Worm (Caenorhabditis elegans): ENCODE measurements around the gene hrg-9.

Gene hrg-9

DNA sequence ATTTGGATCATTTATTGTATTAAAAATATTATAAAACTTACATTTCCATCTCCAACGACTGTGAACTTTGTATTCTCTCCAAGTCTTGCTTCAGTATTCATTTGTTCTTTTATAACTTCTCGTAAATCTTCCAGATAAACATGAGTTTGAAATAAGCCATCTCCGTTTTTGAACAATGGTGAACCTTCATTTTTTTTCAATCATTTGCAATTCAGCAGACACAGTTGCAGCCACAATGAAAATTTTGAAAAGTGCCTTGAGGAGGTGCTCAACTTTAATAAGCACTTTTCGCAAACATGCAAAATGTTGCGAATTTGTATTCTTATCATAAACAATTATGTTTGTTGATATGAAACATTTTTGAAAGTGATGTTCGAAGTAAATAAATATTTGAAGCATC lies 18.9 kb downstream of the hrg-9 start, which contains the start of gene T16G1.3:
T16G1.3 (minus strand) TSS at position 101 of the 400 bp plus-strand sequence.
- TF ChIP-seq him-1 (tag; optimal IDR thresholded peaks at IDR 0.05) = no peak

DNA sequence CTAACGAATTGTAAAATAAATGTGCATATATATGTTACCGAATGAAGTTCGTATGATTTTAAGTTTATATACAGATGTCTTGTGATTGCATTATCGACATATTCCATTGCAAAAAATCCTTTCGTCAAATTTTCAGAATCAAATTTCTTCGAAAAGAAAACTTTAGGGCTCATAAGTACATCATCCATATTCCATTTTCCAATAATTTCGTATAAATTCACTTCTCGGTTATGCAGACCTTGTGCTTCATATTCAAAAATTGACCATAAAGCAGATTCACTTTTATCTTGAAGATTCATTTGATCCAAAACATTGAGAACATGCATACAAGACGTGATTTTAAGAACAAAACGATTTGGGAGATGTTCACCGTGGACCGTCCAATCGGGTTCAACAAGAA lies 19.7 kb downstream of the hrg-9 start:
- TF ChIP-seq W03F9.2 (tag; optimal IDR thresholded peaks at IDR 0.05) (no peak), dao-5 (tag; optimal IDR thresholded peaks at IDR 0.05) (no peak), him-1 (tag; optimal IDR thresholded peaks at IDR 0.05) (no peak)

DNA sequence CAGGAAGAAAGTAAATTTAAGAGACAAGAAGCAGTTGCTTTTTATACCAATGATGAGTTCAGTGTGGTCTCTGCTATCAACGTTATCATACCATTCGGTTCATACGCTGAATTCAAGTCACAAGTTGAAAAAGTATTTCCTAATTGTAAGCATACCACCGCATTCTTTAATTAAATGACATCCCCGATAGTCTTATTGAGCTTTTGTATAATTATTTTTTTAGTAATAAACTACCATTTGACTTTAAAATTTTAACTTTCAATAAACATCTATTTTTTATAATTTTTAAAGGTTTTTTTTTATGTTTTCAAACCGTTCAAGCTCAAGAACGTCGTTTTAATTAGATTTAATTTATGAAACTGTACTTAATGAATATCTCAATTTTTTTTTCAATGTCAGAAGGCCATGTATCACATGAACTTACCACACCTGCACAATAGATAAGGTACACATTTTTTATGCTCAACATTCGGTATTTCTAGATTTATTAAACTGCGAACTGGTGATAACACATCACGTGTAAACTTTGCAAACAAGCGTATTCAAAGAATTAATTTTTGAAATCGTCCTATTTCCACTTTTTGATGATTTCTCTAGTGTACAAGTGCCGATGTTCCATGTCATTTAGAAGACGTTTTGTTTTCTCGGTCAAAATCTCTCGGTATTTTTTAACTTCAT lies 21.2 kb downstream of the hrg-9 start, which contains the start of gene T16G1.4:
T16G1.4 (minus strand) TSS at position 51 of the 678 bp plus-strand sequence.
- TF ChIP-seq dao-5 (tag; optimal IDR thresholded peaks at IDR 0.05) (no peak), W03F9.2 (tag; optimal IDR thresholded peaks at IDR 0.05) (no peak), him-1 (tag; optimal IDR thresholded peaks at IDR 0.05) (no peak)

DNA sequence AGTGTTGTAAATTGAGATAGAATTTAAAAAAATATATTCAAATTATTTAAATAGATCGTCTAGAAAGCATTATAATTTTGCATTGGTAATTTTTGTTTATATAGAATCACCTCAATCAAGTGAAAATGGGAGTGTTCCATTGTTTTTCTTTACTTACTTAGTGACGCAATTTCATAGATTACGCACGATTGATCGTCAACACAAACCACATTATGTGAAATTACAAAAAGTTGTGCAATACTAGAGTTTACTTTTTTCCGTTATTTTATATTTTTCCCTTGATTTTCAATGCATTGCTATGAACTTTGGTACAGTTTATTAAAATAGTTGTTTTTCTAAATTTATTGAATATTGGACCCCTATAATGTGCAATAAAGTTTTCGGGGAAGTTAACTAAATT lies 23.7 kb downstream of the hrg-9 start, which contains the start of gene T16G1.5:
T16G1.5 (minus strand) TSS at position 119 of the 400 bp plus-strand sequence.
- no peak for TF ChIP-seq W03F9.2 (tag; optimal IDR thresholded peaks at IDR 0.05)
- no peak for TF ChIP-seq him-1 (tag; optimal IDR thresholded peaks at IDR 0.05)
- no peak for TF ChIP-seq dao-5 (tag; optimal IDR thresholded peaks at IDR 0.05)

DNA sequence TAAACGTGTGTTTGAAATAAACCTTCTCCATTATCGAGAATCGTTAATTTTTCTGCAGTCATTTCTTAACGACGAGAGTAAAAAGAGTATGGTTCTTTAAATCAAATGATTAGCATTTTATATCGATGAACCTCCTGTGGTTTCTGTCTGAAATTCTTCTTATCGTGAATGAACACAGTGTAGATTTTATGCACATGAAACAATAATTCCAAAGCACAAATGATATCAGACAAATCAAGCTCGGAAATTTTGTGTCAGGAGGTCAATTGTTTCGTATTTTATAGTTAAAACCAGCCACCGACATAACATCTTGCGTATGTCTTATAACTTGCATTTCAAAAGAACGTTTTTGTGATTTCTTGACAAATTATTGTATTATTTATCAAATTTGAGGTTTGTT lies 26.0 kb downstream of the hrg-9 start, which contains the start of gene T16G1.6:
T16G1.6 (minus strand) TSS at position 77 of the 400 bp plus-strand sequence.
- no peak for TF ChIP-seq W03F9.2 (tag; optimal IDR thresholded peaks at IDR 0.05)
- TF ChIP-seq him-1 (tag; optimal IDR thresholded peaks at IDR 0.05) = no peak
- TF ChIP-seq dao-5 (tag; optimal IDR thresholded peaks at IDR 0.05) = no peak

DNA sequence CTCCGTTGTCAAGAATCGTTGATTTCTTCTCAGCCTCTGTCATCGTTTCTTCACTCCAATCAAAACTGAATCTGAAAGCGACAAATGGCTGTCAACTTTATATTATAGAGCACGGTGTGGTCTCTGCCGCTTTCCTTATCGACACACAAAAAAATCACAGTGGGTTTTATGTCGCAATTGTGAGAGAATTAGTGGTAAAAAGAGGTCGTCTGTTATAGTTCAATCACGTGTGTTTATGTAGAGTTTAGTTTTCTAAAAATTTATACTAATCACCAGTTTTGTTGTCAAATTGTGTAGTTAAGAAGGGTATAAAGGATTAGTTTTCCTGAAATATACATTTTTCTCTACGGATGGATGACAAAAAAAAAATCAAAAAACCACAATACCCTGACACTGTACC lies 28.2 kb downstream of the hrg-9 start, which contains the start of gene T16G1.7:
T16G1.7 (minus strand) TSS at position 137 of the 400 bp plus-strand sequence.
- TF ChIP-seq him-1 (tag; optimal IDR thresholded peaks at IDR 0.05) = no peak
- no peak for TF ChIP-seq W03F9.2 (tag; optimal IDR thresholded peaks at IDR 0.05)
- no peak for TF ChIP-seq dao-5 (tag; optimal IDR thresholded peaks at IDR 0.05)

DNA sequence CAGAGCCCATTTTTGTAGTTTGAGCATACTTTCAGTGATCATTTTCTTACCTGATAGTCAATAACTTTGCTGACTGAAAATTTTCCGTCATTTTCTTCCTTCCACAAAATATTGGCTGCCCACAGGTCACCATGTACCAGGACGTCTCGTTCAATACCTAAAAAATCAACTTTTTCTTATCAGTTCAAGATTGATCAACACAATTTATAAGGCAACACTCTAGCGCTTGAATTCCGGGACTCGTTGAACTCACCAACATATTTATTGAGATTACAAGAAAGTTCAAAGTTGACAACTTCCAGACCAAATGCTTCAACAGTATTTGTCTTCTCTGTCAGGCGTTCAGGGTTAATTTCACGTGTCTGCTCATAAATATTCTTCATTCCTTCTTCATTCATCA lies 29.5 kb downstream of the hrg-9 start:
- no peak for TF ChIP-seq W03F9.2 (tag; optimal IDR thresholded peaks at IDR 0.05)
- no peak for TF ChIP-seq him-1 (tag; optimal IDR thresholded peaks at IDR 0.05)
- no peak for TF ChIP-seq dao-5 (tag; optimal IDR thresholded peaks at IDR 0.05)

DNA sequence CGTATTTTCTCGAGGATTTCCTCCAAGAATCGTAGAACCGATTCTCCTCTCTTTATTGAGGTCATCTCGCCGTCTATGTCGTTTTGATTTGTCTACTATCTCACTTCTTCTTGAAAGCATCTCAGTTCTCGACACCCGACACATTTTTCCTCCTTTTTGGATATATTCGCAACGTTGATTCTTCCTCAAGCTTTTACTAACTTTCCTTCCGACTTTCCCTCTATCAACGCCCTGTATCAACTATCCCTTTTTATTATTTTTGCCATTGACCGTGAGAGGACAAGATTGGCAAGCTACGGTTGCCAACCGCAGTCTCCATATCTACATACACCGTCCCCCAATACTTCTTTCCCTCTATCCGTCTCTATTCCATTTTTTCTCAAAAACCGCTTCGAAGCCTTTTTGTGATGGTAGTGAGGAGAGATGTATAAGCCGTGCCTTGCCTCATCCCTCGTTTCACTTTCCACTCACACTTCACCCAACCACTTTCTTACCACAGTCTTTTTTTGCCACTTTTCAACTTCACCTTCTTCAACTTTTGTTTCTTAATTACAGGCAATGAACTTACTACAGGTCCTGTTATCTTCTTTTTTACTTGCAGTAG lies 34.1 kb downstream of the hrg-9 start, which contains the start of gene T16G1.2:
T16G1.2 (plus strand) TSS at position 554 of the 604 bp plus-strand sequence.
- TF ChIP-seq him-1 (tag; optimal IDR thresholded peaks at IDR 0.05) (no peak), dao-5 (tag; optimal IDR thresholded peaks at IDR 0.05) (no peak)

DNA sequence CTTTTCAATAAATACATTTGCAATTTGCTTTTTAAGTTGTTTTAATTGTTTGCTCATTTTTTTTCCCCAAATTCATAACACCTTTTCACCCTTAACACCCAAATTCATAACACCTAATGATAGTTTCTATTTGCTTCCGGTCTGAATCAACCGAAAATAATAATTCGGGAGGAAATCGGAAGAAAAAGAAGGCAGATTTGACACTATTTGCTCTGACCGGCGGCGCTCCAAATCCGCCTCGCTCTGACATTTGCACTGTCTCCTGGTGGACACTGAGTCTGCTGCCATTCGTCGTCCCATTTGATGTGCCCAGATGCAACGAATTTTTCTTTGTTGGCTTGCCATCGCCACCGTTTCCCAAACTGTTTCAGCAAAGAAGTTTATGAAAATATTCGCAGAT lies 39.0 kb downstream of the hrg-9 start, which contains the start of gene pqn-67:
pqn-67 (plus strand) TSS at position 301 of the 400 bp plus-strand sequence.
- TF ChIP-seq W03F9.2 (tag; optimal IDR thresholded peaks at IDR 0.05) (no peak), dao-5 (tag; optimal IDR thresholded peaks at IDR 0.05) (no peak), him-1 (tag; optimal IDR thresholded peaks at IDR 0.05) (no peak)

DNA sequence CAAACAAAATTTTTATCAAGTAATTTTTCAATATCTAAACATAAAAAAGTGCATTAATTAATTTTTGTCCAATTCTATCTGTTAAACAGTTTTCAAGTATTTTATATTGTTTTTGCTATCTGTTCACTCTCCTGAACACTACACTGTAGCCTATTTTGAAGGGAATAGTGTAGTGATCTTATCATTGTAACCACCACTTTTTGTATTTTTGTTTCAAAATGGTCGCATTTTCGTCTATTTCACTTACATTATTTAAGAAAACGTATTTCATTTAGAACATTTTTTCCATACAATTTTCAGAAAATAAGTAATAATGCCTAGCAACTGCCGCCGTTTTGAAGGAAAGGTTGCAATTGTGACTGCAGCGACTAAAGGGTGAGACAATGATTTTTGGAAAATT lies 40.8 kb downstream of the hrg-9 start, which contains the start of gene dhrs-4:
dhrs-4 (plus strand) TSS at position 301 of the 400 bp plus-strand sequence.
- TF ChIP-seq W03F9.2 (tag; optimal IDR thresholded peaks at IDR 0.05) (no peak), him-1 (tag; optimal IDR thresholded peaks at IDR 0.05) (no peak), dao-5 (tag; optimal IDR thresholded peaks at IDR 0.05) (no peak)

DNA sequence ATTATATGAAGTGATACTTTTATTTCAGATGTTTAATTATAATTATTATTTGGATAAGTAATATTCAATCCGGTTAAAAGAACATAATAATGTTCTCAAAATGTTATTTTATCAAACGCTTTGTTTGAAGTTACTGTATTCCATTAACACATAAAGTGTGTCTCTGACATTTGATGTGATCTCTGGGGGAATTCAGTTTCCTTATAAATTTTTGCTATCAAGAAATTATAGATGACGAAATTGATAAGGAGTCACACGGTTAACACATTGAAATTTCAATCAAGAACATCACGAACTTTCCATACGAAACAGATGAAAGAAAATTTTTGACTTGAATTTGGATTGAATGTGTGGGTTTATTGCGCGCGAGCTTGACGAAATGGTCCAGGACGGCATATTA lies 41.5 kb downstream of the hrg-9 start:
- no peak for TF ChIP-seq dao-5 (tag; optimal IDR thresholded peaks at IDR 0.05)
- no peak for TF ChIP-seq him-1 (tag; optimal IDR thresholded peaks at IDR 0.05)
- TF ChIP-seq W03F9.2 (tag; optimal IDR thresholded peaks at IDR 0.05) = no peak

DNA sequence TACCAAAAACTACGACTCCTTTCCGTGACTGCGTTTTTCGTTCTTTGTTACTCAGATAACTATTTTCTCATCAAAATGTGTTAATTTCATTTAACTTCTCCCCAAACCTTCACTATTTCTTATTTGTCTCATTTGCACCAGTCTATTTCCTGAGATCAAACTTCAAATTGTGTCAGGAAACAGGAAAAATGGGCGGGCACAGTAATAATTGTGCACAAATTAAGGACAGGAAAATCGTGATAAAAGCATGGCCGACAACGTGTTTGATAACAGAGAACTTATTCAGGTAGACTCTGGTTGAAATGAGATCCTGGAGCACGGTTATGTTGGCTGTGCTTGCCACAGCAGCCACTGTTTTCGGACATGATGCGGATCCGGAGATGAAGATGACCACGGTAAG lies 43.4 kb downstream of the hrg-9 start, which contains the start of gene lipl-1:
lipl-1 (plus strand) TSS at position 282 of the 400 bp plus-strand sequence.
- TF ChIP-seq dao-5 (tag; optimal IDR thresholded peaks at IDR 0.05) = no peak
- no peak for TF ChIP-seq him-1 (tag; optimal IDR thresholded peaks at IDR 0.05)
- no peak for TF ChIP-seq W03F9.2 (tag; optimal IDR thresholded peaks at IDR 0.05)
